Fruit fly (Drosophila melanogaster) Kc167 (cell line): ENCODE data around the gene CheB93a.

Source experiments
- Myc ChIP-seq: fragments of >200 bp; optimal IDR thresholded peaks from 2 replicates; lab custom pipeline; 2017; ENCODE audit warnings: missing external identifiers
- Sin3A ChIP-seq: fragments of >200 bp; optimal IDR thresholded peaks from 2 replicates; lab custom pipeline; 2018; ENCODE audit warnings: missing external identifiers
- h ChIP-seq: fragments of >200 bp; optimal IDR thresholded peaks from 3 replicates; lab custom pipeline; 2018; ENCODE audit warnings: missing external identifiers
- insv ChIP-seq: fragments of >200 bp; optimal IDR thresholded peaks from 3 replicates; lab custom pipeline; 2018; ENCODE audit warnings: missing external identifiers
- psq ChIP-seq: fragments of >200 bp; optimal IDR thresholded peaks from 2 replicates; lab custom pipeline; 2017; ENCODE audit warnings: missing external identifiers
- ttk ChIP-seq: sonication (Bioruptor generic); optimal IDR thresholded peaks from 2 replicates; lab custom pipeline; 2017; ENCODE audit warnings: missing external identifiers

Gene CheB93a

DNA sequence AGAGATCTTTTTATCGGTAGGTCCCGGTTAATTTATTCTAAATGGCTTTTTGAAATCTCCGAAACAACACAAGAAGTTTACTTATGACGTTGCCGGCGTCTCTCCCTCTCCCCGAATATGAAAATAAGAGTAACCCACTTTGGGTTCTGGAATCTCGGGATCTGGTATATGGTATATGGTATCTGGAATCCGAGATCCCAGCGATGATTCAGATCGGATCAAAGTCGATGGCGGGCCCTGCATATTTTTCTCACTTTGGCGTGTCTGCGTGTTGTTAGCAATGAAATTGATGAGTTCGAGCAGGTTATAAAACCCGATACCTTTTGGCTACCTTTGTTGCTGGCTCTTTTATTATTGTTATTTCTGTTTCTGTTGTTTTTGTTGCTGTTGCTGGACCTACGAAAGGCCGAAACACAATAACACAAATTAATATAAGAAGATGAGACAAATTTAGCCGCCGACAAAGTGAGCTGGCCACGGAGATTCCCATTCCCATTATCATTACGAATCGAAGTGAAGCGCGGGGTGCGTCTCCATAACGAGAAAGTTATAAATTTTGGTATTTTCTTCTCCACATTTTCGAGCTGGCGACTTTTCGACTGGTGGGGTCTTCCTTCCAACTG, 7.9 kb downstream of the CheB93a start:
- TF ChIP-seq insv (lab: Kevin White, UChicago) (no peak), psq (lab: Kevin White, UChicago) (no peak), Sin3A (lab: Kevin White, UChicago) (no peak), h (no peak), ttk (lab: Kevin White, UChicago) (no peak)

DNA sequence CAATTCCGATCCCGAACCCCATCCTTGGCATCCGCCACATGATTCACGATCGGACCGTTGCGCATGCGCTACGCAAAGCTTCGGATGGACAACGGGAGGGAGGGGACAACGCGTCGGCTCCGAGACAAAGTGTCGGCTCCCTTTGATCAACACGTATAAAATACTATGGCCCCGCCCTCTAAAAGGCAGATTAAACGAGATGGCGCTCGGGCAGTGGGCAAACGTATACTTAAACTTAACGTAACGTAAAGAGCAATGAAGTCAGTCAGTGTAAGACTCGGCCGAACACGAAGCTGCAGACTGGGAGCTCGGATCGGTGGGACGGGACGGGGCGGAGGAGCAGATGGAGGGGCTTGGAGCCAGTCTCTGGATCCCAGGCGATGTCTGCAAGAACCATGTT, 9.6 kb downstream of the CheB93a start:
- TF ChIP-seq insv (lab: Kevin White, UChicago) = no peak
- no peak for TF ChIP-seq ttk (lab: Kevin White, UChicago)
- TF ChIP-seq h = no peak

DNA sequence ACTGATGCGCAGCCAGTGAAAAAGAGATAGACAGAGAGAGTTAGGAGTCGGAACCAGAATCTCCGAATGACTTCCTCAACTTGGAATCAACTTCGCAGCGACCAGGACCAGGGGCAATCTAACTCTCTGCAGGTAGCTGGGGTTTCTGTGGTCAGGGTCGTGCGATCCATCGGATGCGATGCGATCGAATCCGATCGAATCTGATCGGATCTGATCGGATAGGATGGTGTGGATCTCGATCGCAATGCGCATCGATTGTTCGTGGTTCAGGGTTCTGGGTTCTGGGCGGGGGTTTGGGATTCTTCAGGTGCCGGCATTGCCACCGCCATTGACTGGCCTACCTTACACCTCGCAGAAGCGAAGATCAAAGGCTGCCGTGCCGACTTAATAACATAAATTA, 12.0 kb downstream of the CheB93a start:
- TF ChIP-seq h = no peak

DNA sequence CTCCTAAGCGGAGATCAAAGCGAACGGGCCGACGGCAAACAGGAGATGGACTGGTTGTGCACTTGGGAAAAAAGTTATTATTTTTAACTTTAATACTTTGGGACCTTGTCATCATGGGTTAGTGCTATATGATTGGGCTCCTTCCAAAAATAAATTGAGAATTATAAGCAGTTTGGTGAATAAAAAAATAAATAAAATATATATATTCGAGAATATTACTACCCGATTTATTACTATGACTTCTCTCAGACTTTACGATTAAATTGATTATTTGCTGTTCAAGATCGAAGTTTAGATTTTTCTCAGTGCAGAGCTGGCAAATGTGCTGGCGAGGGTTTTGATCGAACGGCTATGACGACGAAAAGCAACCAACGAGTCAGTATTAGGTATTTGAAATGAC, 12.7 kb downstream of the CheB93a start:
- TF ChIP-seq insv (lab: Kevin White, UChicago) (no peak), Sin3A (lab: Kevin White, UChicago) (no peak), ttk (lab: Kevin White, UChicago) (no peak), psq (lab: Kevin White, UChicago) (no peak), Myc (lab: Kevin White, UChicago) (no peak), h (no peak)

DNA sequence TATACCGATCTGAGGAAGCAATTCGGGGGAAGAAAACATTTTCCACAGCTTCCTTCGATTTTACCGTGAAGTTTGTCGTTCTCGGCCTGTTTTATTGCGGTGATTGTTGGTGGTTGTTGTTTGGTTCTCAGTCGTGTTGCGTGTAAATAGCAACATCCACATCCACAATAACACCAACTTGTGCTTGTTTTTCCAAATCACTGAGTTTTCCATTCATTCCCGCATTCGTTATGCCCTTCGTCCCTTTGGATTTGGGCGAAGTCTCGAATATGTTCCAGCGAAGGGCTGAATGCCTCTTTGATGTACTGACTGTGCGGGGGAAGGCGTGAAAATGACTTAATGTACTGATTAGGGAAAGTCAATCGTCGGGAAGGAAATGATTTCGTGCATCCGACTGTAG, 19.6 kb downstream of the CheB93a start:
- TF ChIP-seq Myc (lab: Kevin White, UChicago) (no peak), insv (lab: Kevin White, UChicago) (no peak), h (no peak), ttk (lab: Kevin White, UChicago) (no peak), psq (lab: Kevin White, UChicago) (no peak), Sin3A (lab: Kevin White, UChicago) (no peak)

DNA sequence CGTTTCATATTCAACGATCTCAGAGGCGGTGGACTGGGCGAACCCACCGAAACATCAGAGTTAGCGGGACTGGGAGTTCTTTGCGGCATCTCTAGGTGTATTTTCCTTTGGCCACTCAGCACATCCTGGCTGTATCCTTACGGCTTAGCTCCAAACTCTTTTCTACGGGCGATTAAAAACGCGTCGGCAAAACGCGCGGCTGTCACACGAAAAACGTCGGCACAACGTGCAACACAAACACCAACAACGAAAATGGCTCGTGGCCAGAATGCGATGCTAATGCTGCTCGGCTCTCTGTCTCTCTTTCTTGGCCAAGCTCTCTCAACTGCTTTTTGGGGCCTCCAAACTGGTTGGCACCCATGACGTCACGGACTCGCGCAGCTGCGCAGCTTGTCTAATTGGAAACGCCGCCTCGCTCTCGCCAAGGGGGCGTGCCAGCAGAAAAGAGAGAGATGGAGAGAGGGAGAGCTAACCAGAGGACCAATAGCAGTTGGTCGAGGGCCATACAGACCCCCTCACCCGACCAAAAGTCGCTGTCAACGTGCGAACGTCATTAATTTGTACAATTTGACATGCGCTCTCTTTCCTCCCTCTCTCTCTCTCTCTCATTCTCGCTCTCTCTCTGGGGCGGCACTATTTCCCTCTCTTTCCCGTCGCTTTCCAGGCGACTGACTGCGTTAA, 26.8 kb downstream of the CheB93a start, which contains the start of gene lbl:
TSS of gene lbl (minus strand) at position 255 of the 681 bp plus-strand sequence.
- TF ChIP-seq Myc (lab: Kevin White, UChicago) (no peak), Sin3A (lab: Kevin White, UChicago) (no peak), ttk (lab: Kevin White, UChicago) (no peak), insv (lab: Kevin White, UChicago) (no peak)

DNA sequence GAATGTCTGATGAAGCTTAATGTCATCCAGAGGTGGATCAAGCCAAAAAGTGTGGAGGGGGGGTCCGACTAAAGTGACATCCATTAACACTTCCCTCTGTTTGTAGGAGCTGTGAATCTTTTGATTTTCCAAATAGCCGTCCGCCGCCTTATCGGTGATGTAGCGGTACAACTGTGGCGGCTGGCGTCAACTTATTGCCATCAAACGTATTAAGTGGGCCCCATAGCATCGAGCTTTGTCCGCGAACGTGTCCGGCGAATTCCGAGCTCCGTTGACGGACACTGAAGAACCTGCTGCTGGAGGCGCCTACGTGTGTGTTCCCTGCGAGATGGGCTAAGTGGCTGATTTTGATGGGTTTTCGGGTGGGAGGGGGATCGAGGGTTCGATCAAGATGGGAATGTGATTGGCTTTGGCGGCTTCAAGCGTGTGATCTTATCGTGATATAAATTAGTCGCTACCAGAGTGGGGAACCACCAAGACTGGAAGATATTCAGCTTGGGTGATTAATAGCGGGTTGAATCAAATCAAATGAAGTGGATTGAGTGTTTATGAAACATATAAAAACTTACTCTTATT, 30.4 kb downstream of the CheB93a start:
- no peak for TF ChIP-seq h
- TF ChIP-seq ttk (lab: Kevin White, UChicago) = no peak
- TF ChIP-seq Sin3A (lab: Kevin White, UChicago) = no peak
- no peak for TF ChIP-seq insv (lab: Kevin White, UChicago)
- no peak for TF ChIP-seq Myc (lab: Kevin White, UChicago)
- TF ChIP-seq psq (lab: Kevin White, UChicago) = no peak

DNA sequence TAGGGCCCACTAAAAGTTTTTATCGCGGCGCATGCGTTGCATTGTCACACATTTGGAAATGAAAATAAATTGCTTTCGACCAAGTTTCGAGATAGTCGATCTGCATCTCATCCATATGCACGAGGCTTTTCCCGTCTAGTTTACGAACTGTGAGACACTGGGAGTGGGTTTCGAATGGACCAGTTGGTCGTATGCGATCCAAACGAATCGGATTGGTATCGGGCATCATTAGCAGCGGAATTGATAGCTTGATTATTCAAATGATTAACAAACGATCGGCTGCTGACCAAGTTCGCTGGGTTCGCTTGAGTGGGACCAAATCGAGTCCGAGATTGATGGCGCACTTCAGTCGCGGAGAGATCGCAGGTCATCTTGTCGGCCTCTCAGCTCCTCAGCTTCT, 32.9 kb downstream of the CheB93a start:
- TF ChIP-seq ttk (lab: Kevin White, UChicago) (no peak), Myc (lab: Kevin White, UChicago) (no peak), psq (lab: Kevin White, UChicago) (no peak)

DNA sequence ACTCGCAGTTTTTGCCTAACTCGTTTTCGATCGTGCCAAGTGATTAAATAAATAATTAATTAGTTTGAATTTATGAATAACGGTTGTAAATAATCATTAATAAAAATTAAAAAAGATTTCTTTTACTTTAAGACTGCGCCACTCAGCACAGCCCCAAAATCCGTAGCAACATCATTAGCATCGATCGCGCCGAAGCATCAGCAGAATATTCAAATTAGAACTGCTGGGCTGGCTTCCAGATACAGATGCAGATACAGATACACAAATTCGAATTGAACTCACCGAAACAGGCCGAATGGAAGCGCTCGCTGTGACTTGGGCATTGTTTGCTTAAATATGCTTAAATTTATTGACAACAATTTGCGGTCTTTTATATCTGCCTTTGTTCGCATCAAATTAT, 33.5 kb downstream of the CheB93a start:
- TF ChIP-seq ttk (lab: Kevin White, UChicago) = no peak
- TF ChIP-seq Myc (lab: Kevin White, UChicago) = no peak
- TF ChIP-seq Sin3A (lab: Kevin White, UChicago) = no peak
- no peak for TF ChIP-seq insv (lab: Kevin White, UChicago)
- no peak for TF ChIP-seq h
- no peak for TF ChIP-seq psq (lab: Kevin White, UChicago)

DNA sequence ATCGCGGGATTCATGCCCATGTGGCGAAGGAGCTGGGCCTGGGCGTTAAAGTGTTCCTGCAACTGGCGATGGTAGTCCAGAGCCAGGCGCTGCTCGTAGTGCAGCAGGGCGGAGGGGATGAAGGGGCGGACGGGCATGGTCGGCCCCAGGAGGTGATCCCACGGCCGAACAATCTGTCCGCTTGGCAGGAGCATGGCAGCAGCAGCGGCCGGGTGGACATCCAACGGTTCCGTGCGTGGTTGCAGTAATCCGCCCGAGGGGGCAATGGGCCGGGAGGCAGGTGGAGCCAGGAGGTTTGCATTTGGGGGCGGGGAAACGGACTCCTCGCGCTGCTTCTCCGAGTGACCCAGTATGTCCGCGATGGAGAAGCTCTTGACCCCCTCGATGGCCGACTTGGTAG, 38.1 kb downstream of the CheB93a start:
- no peak for TF ChIP-seq h
- no peak for TF ChIP-seq insv (lab: Kevin White, UChicago)
- TF ChIP-seq ttk (lab: Kevin White, UChicago) = no peak
- no peak for TF ChIP-seq Myc (lab: Kevin White, UChicago)
- TF ChIP-seq psq (lab: Kevin White, UChicago) = no peak
- TF ChIP-seq Sin3A (lab: Kevin White, UChicago) = no peak

DNA sequence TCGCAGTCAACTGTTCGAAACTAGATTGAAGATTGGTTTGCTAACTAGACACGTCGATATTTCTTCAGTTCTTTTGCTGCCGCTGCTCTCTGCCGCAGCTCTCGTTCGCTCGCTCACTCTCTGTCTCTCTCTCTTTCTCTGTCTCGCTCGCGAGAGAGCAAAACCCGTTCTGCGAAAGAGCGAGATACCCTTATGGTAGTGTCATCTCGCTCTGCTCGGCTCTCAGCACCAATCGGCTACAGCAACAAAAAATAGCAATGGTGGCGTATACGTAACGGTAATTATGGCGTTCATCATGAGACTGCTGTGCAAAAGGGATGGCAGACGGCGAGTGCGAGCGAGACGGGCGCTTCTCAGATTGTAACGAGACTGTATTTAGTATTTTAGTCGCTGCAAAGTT, 39.1 kb downstream of the CheB93a start, which contains the start of gene lbe:
TSS of gene lbe (minus strand) at position 204 of the 400 bp plus-strand sequence.
- TF ChIP-seq ttk (lab: Kevin White, UChicago) (no peak), psq (lab: Kevin White, UChicago) (no peak)

DNA sequence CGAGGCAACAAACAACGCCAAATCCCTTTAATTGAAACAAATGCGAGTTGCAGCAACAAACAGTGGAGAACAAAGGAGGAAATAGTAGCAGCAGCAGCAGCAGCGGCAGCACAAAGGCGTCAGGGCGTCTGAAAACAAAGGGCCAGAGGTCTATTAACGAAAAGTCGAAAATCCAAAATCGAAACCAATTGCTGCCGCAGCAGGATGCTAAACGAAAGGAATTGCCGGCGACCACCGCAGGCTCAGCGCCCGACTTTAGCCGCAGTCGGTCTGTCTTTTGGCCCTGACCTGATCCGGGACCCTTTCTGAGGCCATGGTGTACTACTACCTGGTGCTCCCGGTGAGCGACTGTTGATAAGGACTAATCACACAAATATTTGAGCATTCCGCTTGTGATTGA, 40.4 kb downstream of the CheB93a start:
- no peak for TF ChIP-seq Sin3A (lab: Kevin White, UChicago)
- no peak for TF ChIP-seq h
- TF ChIP-seq insv (lab: Kevin White, UChicago) = no peak
- TF ChIP-seq psq (lab: Kevin White, UChicago) = no peak
- no peak for TF ChIP-seq ttk (lab: Kevin White, UChicago)
- no peak for TF ChIP-seq Myc (lab: Kevin White, UChicago)
